Fruit fly (Drosophila melanogaster) whole organism, embryonic: ENCODE data around the gene Hsp83.

Source experiments
- ATbp ChIP-seq: fragments of 200-800 bp; sonication (Bioruptor generic); optimal IDR thresholded peaks from 2 replicates; lab custom pipeline; 2017; ENCODE audit warnings: missing biosample characterization, mild to moderate bottlenecking, missing genetic modification characterization, missing genetic modification reagents
- BEAF-32 ChIP-seq: fragments of 200-800 bp; sonication (Bioruptor generic); optimal IDR thresholded peaks from 3 replicates; lab custom pipeline; 2017; ENCODE audit warnings: missing biosample characterization, missing genetic modification characterization, mild to moderate bottlenecking, moderate library complexity, missing genetic modification reagents
- CG10431 ChIP-seq: fragments of 200-800 bp; sonication (Bioruptor generic); optimal IDR thresholded peaks from 3 replicates; lab custom pipeline; 2018; ENCODE audit warnings: missing biosample characterization, mild to moderate bottlenecking, missing genetic modification characterization
- CG10462 ChIP-seq: fragments of 200-800 bp; sonication (Bioruptor generic); optimal IDR thresholded peaks from 2 replicates; lab custom pipeline; 2016; ENCODE audit warnings: missing biosample characterization, missing genetic modification characterization
- CG10543 ChIP-seq: fragments of 200-800 bp; sonication (Bioruptor generic); optimal IDR thresholded peaks from 3 replicates; lab custom pipeline; 2017; ENCODE audit warnings: missing biosample characterization, mild to moderate bottlenecking, missing genetic modification characterization, moderate library complexity
- CG12299 ChIP-seq: fragments of 200-800 bp; sonication (Bioruptor generic); optimal IDR thresholded peaks from 2 replicates; lab custom pipeline; 2018; ENCODE audit warnings: missing biosample characterization, mild to moderate bottlenecking, missing genetic modification characterization
- CG13123 ChIP-seq: fragments of 200-800 bp; sonication (Bioruptor generic); optimal IDR thresholded peaks from 2 replicates; lab custom pipeline; 2016; ENCODE audit warnings: missing biosample characterization, missing genetic modification characterization
- CG14667 ChIP-seq: fragments of 200-800 bp; sonication (Bioruptor generic); IDR thresholded peaks from 2 replicates; pipeline ENCODE4 v1.3.6; 2022; ENCODE audit warnings: missing biosample characterization, missing genetic modification characterization
- CG1647 ChIP-seq: fragments of 200-800 bp; sonication (Bioruptor generic); optimal IDR thresholded peaks from 3 replicates; lab custom pipeline; 2016; ENCODE audit warnings: missing biosample characterization, missing genetic modification characterization
- CG2202 ChIP-seq: fragments of 200-800 bp; sonication (Bioruptor generic); optimal IDR thresholded peaks from 2 replicates; lab custom pipeline; 2018; ENCODE audit warnings: missing biosample characterization, mild to moderate bottlenecking, missing genetic modification characterization
- CG2712 ChIP-seq: fragments of 200-800 bp; optimal IDR thresholded peaks from 3 replicates; lab custom pipeline; 2019; ENCODE audit warnings: missing biosample characterization, mild to moderate bottlenecking, missing genetic modification characterization, moderate library complexity
- CG2875 ChIP-seq: fragments of 200-800 bp; sonication (Bioruptor generic); optimal IDR thresholded peaks from 2 replicates; lab custom pipeline; 2017; ENCODE audit warnings: missing biosample characterization, mild to moderate bottlenecking, missing genetic modification characterization, missing genetic modification reagents
- CG2889 ChIP-seq: fragments of 200-800 bp; sonication (Bioruptor generic); IDR thresholded peaks from 3 replicates; pipeline ENCODE4 v1.3.6; 2022; ENCODE audit warnings: missing biosample characterization, missing genetic modification characterization
- CG32532 ChIP-seq: fragments of 200-800 bp; sonication (Bioruptor generic); IDR thresholded peaks from 2 replicates; pipeline ENCODE4 v1.3.6; 2022; ENCODE audit warnings: missing biosample characterization, missing genetic modification characterization
- CG33557 ChIP-seq: fragments of 200-800 bp; sonication (Bioruptor generic); optimal IDR thresholded peaks from 2 replicates; lab custom pipeline; 2019; ENCODE audit warnings: missing biosample characterization, mild to moderate bottlenecking, missing genetic modification characterization, moderate library complexity
- CG34224 ChIP-seq: fragments of 200-800 bp; sonication (Bioruptor generic); IDR thresholded peaks from 3 replicates; pipeline ENCODE4 v1.3.6; 2022; ENCODE audit warnings: missing biosample characterization, missing genetic modification characterization; ENCODE audit not compliant: partially characterized antibody
- CG4360 ChIP-seq: fragments of 200-800 bp; sonication (Bioruptor generic); IDR thresholded peaks from 2 replicates; pipeline ENCODE4 v1.3.6; 2022; ENCODE audit warnings: missing biosample characterization, missing genetic modification characterization
- CG4404 ChIP-seq: fragments of 200-800 bp; sonication (Bioruptor generic); IDR thresholded peaks from 2 replicates; pipeline ENCODE4 v1.3.6; 2022; ENCODE audit warnings: missing biosample characterization, missing genetic modification characterization
- CG4730 ChIP-seq: fragments of 200-800 bp; sonication (Bioruptor generic); IDR thresholded peaks from 2 replicates; pipeline ENCODE4 v1.3.6; 2022; ENCODE audit warnings: missing biosample characterization, missing genetic modification characterization
- CG5180 ChIP-seq: fragments of 200-800 bp; sonication (Bioruptor generic); optimal IDR thresholded peaks from 3 replicates; lab custom pipeline; 2017; ENCODE audit warnings: missing biosample characterization, missing genetic modification characterization, mild to moderate bottlenecking, moderate library complexity, missing genetic modification reagents
- CG6254 ChIP-seq: fragments of 200-800 bp; sonication (Bioruptor generic); optimal IDR thresholded peaks from 3 replicates; lab custom pipeline; 2017; ENCODE audit warnings: mild to moderate bottlenecking, missing biosample characterization, missing genetic modification reagents, missing genetic modification characterization
- CG9797 ChIP-seq: fragments of 200-800 bp; sonication (Bioruptor generic); optimal IDR thresholded peaks from 3 replicates; lab custom pipeline; 2018; ENCODE audit warnings: missing biosample characterization, mild to moderate bottlenecking, missing genetic modification characterization
- Deaf1 ChIP-seq: fragments of 200-800 bp; optimal IDR thresholded peaks from 3 replicates; lab custom pipeline; 2019; ENCODE audit warnings: missing biosample characterization, mild to moderate bottlenecking, missing genetic modification characterization, moderate library complexity
- Dll ChIP-seq: fragments of 200-800 bp; sonication (Bioruptor generic); IDR thresholded peaks from 4 replicates; pipeline ENCODE4 v1.3.6; 2022; ENCODE audit warnings: missing biosample characterization, missing genetic modification characterization; ENCODE audit not compliant: partially characterized antibody
- Fer2 ChIP-seq: fragments of 200-800 bp; sonication (Bioruptor generic); optimal IDR thresholded peaks from 2 replicates; lab custom pipeline; 2018; ENCODE audit warnings: missing biosample characterization, mild to moderate bottlenecking, missing genetic modification characterization, moderate library complexity
- Med ChIP-seq: fragments of 200-800 bp; sonication (Bioruptor generic); peaks from one replicate; lab custom pipeline; 2016; ENCODE audit warnings: missing biosample characterization, missing genetic modification characterization, mild to moderate bottlenecking, inconsistent platforms, moderate library complexity
- Myb ChIP-seq: fragments of 200-800 bp; sonication (Bioruptor generic); optimal IDR thresholded peaks from 2 replicates; lab custom pipeline; 2016; ENCODE audit warnings: missing biosample characterization, missing genetic modification characterization
- NfI ChIP-seq: fragments of 200-800 bp; sonication (Bioruptor generic); optimal IDR thresholded peaks from 3 replicates; lab custom pipeline; 2018; ENCODE audit warnings: missing biosample characterization, mild to moderate bottlenecking, missing genetic modification characterization, moderate library complexity
- Sox100B ChIP-seq: fragments of 200-800 bp; sonication (Bioruptor generic); optimal IDR thresholded peaks from 3 replicates; lab custom pipeline; 2018; ENCODE audit warnings: missing biosample characterization, mild to moderate bottlenecking, missing genetic modification characterization
- Ssrp ChIP-seq: fragments of 200-800 bp; sonication (Bioruptor generic); optimal IDR thresholded peaks from 2 replicates; lab custom pipeline; 2018; ENCODE audit warnings: missing biosample characterization, mild to moderate bottlenecking, missing genetic modification characterization, moderate library complexity
- Xrp1 ChIP-seq: fragments of 200-800 bp; sonication (Bioruptor generic); IDR thresholded peaks from 2 replicates; pipeline ENCODE4 v1.3.6; 2022; ENCODE audit warnings: missing biosample characterization, missing genetic modification characterization
- ab ChIP-seq: fragments of 200-800 bp; sonication (Bioruptor generic); optimal IDR thresholded peaks from 2 replicates; lab custom pipeline; 2016; ENCODE audit warnings: missing biosample characterization, missing genetic modification characterization
- ash1 ChIP-seq: fragments of 200-800 bp; sonication (Bioruptor generic); optimal IDR thresholded peaks from 2 replicates; lab custom pipeline; 2018; ENCODE audit warnings: missing biosample characterization, mild to moderate bottlenecking, missing genetic modification characterization
- ato ChIP-seq: fragments of 200-800 bp; sonication (Bioruptor generic); IDR thresholded peaks from 2 replicates; pipeline ENCODE4 v1.3.6; 2022; ENCODE audit warnings: missing biosample characterization, missing genetic modification characterization; ENCODE audit not compliant: partially characterized antibody
- bigmax ChIP-seq: fragments of 200-800 bp; sonication (Bioruptor generic); optimal IDR thresholded peaks from 2 replicates; lab custom pipeline; 2018; ENCODE audit warnings: missing biosample characterization, mild to moderate bottlenecking, missing genetic modification characterization
- cato ChIP-seq: fragments of 200-800 bp; sonication (Bioruptor generic); optimal IDR thresholded peaks from 2 replicates; lab custom pipeline; 2016; ENCODE audit warnings: missing biosample characterization, missing genetic modification characterization, borderline replicate concordance
- crp ChIP-seq, 2 experiments: fragments of 200-800 bp; sonication (Bioruptor generic); optimal IDR thresholded peaks; 2 replicates in 1 of 2; 3 replicates in 1 of 2; lab custom pipeline; 2017; ENCODE audit warnings: missing biosample characterization in 2 of 2, missing genetic modification characterization in 2 of 2, mild to moderate bottlenecking in 1 of 2, moderate library complexity in 1 of 2
- danr ChIP-seq: fragments of 200-800 bp; sonication (Bioruptor generic); IDR thresholded peaks from 2 replicates; pipeline ENCODE4 v1.3.6; 2022; ENCODE audit warnings: missing biosample characterization, missing genetic modification characterization
- dpn ChIP-seq, 2 experiments: fragments of 200-800 bp; sonication (Bioruptor generic); optimal IDR thresholded peaks; 3 replicates each; lab custom pipeline; 2016; ENCODE audit warnings: missing biosample characterization in 2 of 2, missing genetic modification characterization in 2 of 2
- eyg ChIP-seq: fragments of 200-800 bp; sonication (Bioruptor generic); optimal IDR thresholded peaks from 3 replicates; lab custom pipeline; 2016; ENCODE audit warnings: missing biosample characterization, missing genetic modification characterization
- hb ChIP-seq: fragments of 200-800 bp; sonication (Bioruptor generic); IDR thresholded peaks from 3 replicates; pipeline ENCODE4 v1.3.6; 2022; ENCODE audit warnings: missing biosample characterization, missing genetic modification characterization; ENCODE audit not compliant: partially characterized antibody
- insv ChIP-seq, 2 experiments: fragments of 200-800 bp; sonication (Bioruptor generic); optimal IDR thresholded peaks; 3 replicates each; lab custom pipeline; 2016 to 2018; ENCODE audit warnings: missing biosample characterization in 2 of 2, missing genetic modification characterization in 2 of 2
- jigr1 ChIP-seq: fragments of 200-800 bp; sonication (Bioruptor generic); IDR thresholded peaks from 3 replicates; pipeline ENCODE4 v1.3.6; 2022; ENCODE audit warnings: missing biosample characterization, missing genetic modification characterization
- jing ChIP-seq: fragments of 200-800 bp; sonication (Bioruptor generic); optimal IDR thresholded peaks from 2 replicates; lab custom pipeline; 2018; ENCODE audit warnings: missing biosample characterization, mild to moderate bottlenecking, missing genetic modification characterization
- lmd ChIP-seq: fragments of 200-800 bp; sonication (Bioruptor generic); IDR thresholded peaks from 2 replicates; pipeline ENCODE4 v1.3.6; 2022; ENCODE audit warnings: missing biosample characterization, missing genetic modification characterization
- odd ChIP-seq: fragments of 200-800 bp; sonication (Bioruptor generic); optimal IDR thresholded peaks from 2 replicates; lab custom pipeline; 2017; ENCODE audit warnings: missing biosample characterization, mild to moderate bottlenecking, missing genetic modification characterization
- pfk ChIP-seq: fragments of 200-800 bp; sonication (Bioruptor generic); optimal IDR thresholded peaks from 2 replicates; lab custom pipeline; 2018; ENCODE audit warnings: missing biosample characterization, mild to moderate bottlenecking, missing genetic modification characterization, moderate library complexity
- row ChIP-seq: fragments of 200-800 bp; sonication (Bioruptor generic); IDR thresholded peaks from 3 replicates; pipeline ENCODE4 v1.3.6; 2022; ENCODE audit warnings: missing biosample characterization, missing genetic modification characterization
- sqz ChIP-seq: fragments of 200-800 bp; sonication (Bioruptor generic); optimal IDR thresholded peaks from 3 replicates; lab custom pipeline; 2018; ENCODE audit warnings: missing biosample characterization, mild to moderate bottlenecking, missing genetic modification characterization
- zf30C ChIP-seq: fragments of 200-800 bp; sonication (Bioruptor generic); optimal IDR thresholded peaks from 3 replicates; lab custom pipeline; 2018; ENCODE audit warnings: missing biosample characterization, mild to moderate bottlenecking, missing genetic modification characterization

Gene Hsp83

dm6 chr3L:3192333-3192894, 355 bp upstream of the Hsp83 start, which contains the start of gene CG14965 (continued):
- TF ChIP-seq hb (GFP tag; lab: Robert Waterston, UW) (peak; percentile 87), ATbp (GFP tag; lab: Kevin White, UChicago) (no peak), Ssrp (tag; lab: Kevin White, UChicago) (no peak), CG9797 (no peak), Sox100B (GFP tag; lab: Kevin White, UChicago) (no peak), Deaf1 (tag; lab: Kevin White, UChicago) (no peak), CG2875 (no peak), bigmax (GFP tag; lab: Kevin White, UChicago) (no peak), Med (GFP tag; lab: Kevin White, UChicago) (peak; percentile 2), eyg (no peak), insv (GFP tag; optimal IDR thresholded peaks at IDR 0.05; lab: Kevin White, UChicago) (no peak), row (peak; percentile 50; the same call in 2 of the 3 replicates), zf30C (no peak), CG10462 (no peak), odd (GFP tag; lab: Kevin White, UChicago) (no peak), jing (no peak), CG14667 (GFP tag; lab: Robert Waterston, UW) (no peak), sqz (GFP tag; lab: Kevin White, UChicago) (no peak), CG6254 (GFP tag; lab: Kevin White, UChicago) (no peak), NfI (no peak), CG4360 (GFP tag; lab: Robert Waterston, UW) (no peak), CG2889 (GFP tag; lab: Robert Waterston, UW) (no peak), CG2202 (tag; lab: Kevin White, UChicago) (no peak), dpn (GFP tag; optimal IDR thresholded peaks at IDR 0.05; lab: Kevin White, UChicago) (no peak), jigr1 (no peak), pfk (GFP tag; lab: Kevin White, UChicago) (no peak), CG32532 (GFP tag; lab: Robert Waterston, UW) (no peak), CG4730 (GFP tag; lab: Robert Waterston, UW) (no peak), CG5180 (GFP tag; lab: Kevin White, UChicago) (no peak), CG12299 (tag; lab: Kevin White, UChicago) (no peak), CG2712 (tag; lab: Kevin White, UChicago) (no peak), crp (GFP tag; optimal IDR thresholded peaks at IDR 0.05; lab: Kevin White, UChicago) (peak in 1 of 2 experiments; percentile 81), Dll (GFP tag; lab: Robert Waterston, UW) (peak; percentile 97), CG10543 (no peak), CG4404 (no peak), Xrp1 (no peak), ab (GFP tag; lab: Kevin White, UChicago) (no peak), lmd (GFP tag; lab: Robert Waterston, UW) (no peak), danr (GFP tag; lab: Robert Waterston, UW) (no peak), CG1647 (no peak), Fer2 (tag; lab: Kevin White, UChicago) (no peak), CG33557 (GFP tag; lab: Kevin White, UChicago) (no peak), Myb (GFP tag; lab: Kevin White, UChicago) (peak; percentile 94), ato (GFP tag; lab: Robert Waterston, UW) (peak; percentile 75), BEAF-32 (peak; percentile 95), CG34224 (peak; percentile 84), ash1 (no peak), CG10431 (no peak), cato (no peak), CG13123 (GFP tag; lab: Kevin White, UChicago) (no peak)
